Worm (Caenorhabditis elegans): ENCODE results near the gene prp-3.

DNA sequence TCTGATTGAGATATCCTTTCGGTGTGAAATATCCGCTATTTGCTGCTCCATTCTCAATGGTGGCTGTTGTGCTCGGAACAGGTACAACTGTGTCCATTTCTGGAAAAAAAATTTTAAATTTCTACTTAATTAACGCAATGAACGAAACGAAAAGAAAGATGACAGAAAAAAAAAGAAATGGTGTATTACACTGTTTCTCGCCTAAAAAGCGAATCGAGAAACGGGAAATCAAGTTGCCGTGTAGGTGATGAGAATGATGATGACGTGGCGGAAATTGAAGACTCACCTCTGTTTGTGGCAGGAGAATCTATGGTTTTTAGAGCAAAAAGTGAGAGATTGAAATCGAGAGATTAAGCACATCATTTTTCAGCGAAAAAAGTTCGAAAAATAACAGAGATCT, 41.3 kb downstream of the prp-3 start, which contains the start of gene C38H2.3:
- TF ChIP-seq nhr-42 (GFP tag; IDR thresholded peaks at IDR 0.05): no peak
- TF ChIP-seq unc-39 (tag; optimal IDR thresholded peaks at IDR 0.05): no peak
- no peak for TF ChIP-seq lir-3 (tag; optimal IDR thresholded peaks at IDR 0.05)
- TF ChIP-seq mdl-1 (tag; optimal IDR thresholded peaks at IDR 0.05): no peak
- no peak for TF ChIP-seq nhr-237 (tag; optimal IDR thresholded peaks at IDR 0.05)
- no peak for TF ChIP-seq ama-1 (optimal IDR thresholded peaks at IDR 0.05)
- TF ChIP-seq nhr-6 (tag; optimal IDR thresholded peaks at IDR 0.05): no peak
- no peak for TF ChIP-seq unc-130 (GFP tag; optimal IDR thresholded peaks at IDR 0.05)
- no peak for TF ChIP-seq ceh-28 (tag; optimal IDR thresholded peaks at IDR 0.05)

Measured in whole organism, L4 larva.